Fruit fly (Drosophila melanogaster): ENCODE data around the gene colt.
A peak's percentile ranks its signal among the peaks of the same experiment; 100 is the strongest.

Gene colt

dm6 chr2L:2755323-2755695 is 14.6 kb downstream of the colt start (continued):
- TF ChIP-seq CG18476 (GFP tag; optimal IDR thresholded peaks at IDR 0.05) (no peak), Chrac-16 (GFP tag; optimal IDR thresholded peaks at IDR 0.05) (no peak), pb (GFP tag; optimal IDR thresholded peaks at IDR 0.05) (no peak), CG12769 (tag; optimal IDR thresholded peaks at IDR 0.05) (no peak), cg (GFP tag; optimal IDR thresholded peaks at IDR 0.05) (peak; percentile 38), twi (tag; optimal IDR thresholded peaks at IDR 0.05) (peak; percentile 57), lmd (GFP tag; IDR thresholded peaks at IDR 0.05) (no peak), HLHmδ (GFP tag; optimal IDR thresholded peaks at IDR 0.05) (peak; percentile 48), odd (GFP tag; optimal IDR thresholded peaks at IDR 0.05) (no peak), crol (GFP tag; IDR thresholded peaks at IDR 0.05) (no peak), kah (GFP tag; optimal IDR thresholded peaks at IDR 0.05) (peak; percentile 2), CG6683 (GFP tag; optimal IDR thresholded peaks at IDR 0.05) (no peak), Poxn (GFP tag; IDR thresholded peaks at IDR 0.05) (no peak), corto (GFP tag; optimal IDR thresholded peaks at IDR 0.05) (peak; percentile 63), ash1 (GFP tag; optimal IDR thresholded peaks at IDR 0.05) (no peak), vvl (GFP tag; IDR thresholded peaks at IDR 0.05) (no peak), CG11247 (GFP tag; IDR thresholded peaks at IDR 0.05) (no peak), vfl (GFP tag; optimal IDR thresholded peaks at IDR 0.05) (no peak), CG14050 (GFP tag; IDR thresholded peaks at IDR 0.05) (no peak), NFAT (GFP tag; IDR thresholded peaks at IDR 0.05) (no peak), CG8089 (GFP tag; optimal IDR thresholded peaks at IDR 0.05) (no peak), Fer1 (GFP tag; optimal IDR thresholded peaks at IDR 0.05) (peak; percentile 13), oc (tag; optimal IDR thresholded peaks at IDR 0.05) (no peak), CG17186 (GFP tag; optimal IDR thresholded peaks at IDR 0.05) (no peak), phol (tag; optimal IDR thresholded peaks at IDR 0.05) (no peak), h (optimal IDR thresholded peaks at IDR 0.05) (no peak), CG1832 (GFP tag; optimal IDR thresholded peaks at IDR 0.05) (peak; percentile 51), CG10979 (tag; optimal IDR thresholded peaks at IDR 0.05) (no peak), BtbVII (GFP tag; optimal IDR thresholded peaks at IDR 0.05) (no peak), CG6175 (GFP tag; IDR thresholded peaks at IDR 0.05) (no peak), CG1529 (GFP tag; optimal IDR thresholded peaks at IDR 0.05) (no peak), CG10543 (GFP tag; optimal IDR thresholded peaks at IDR 0.05) (no peak), cad (GFP tag; optimal IDR thresholded peaks at IDR 0.05) (no peak), ac (GFP tag; optimal IDR thresholded peaks at IDR 0.05) (no peak), Dp (GFP tag; optimal IDR thresholded peaks at IDR 0.05) (peak; percentile 75), sqz (GFP tag; optimal IDR thresholded peaks at IDR 0.05) (peak; percentile 98), Oaz (GFP tag; IDR thresholded peaks at IDR 0.05) (no peak), CG6854 (GFP tag; optimal IDR thresholded peaks at IDR 0.05) (no peak), CG17912 (GFP tag; optimal IDR thresholded peaks at IDR 0.05) (no peak), gce (GFP tag; IDR thresholded peaks at IDR 0.05) (no peak), CG12299 (tag; optimal IDR thresholded peaks at IDR 0.05) (no peak), CG1792 (GFP tag; optimal IDR thresholded peaks at IDR 0.05) (no peak), YL-1 (GFP tag; optimal IDR thresholded peaks at IDR 0.05) (no peak), Pdp1 (GFP tag; optimal IDR thresholded peaks at IDR 0.05) (peak in 1 of 2 experiments; percentile 14), shn (GFP tag; optimal IDR thresholded peaks at IDR 0.05) (no peak), Eip74EF (GFP tag; optimal IDR thresholded peaks at IDR 0.05) (peak in 1 of 2 experiments; percentile 35), Hey (tag; optimal IDR thresholded peaks at IDR 0.05) (no peak), Med (GFP tag) (peak; percentile 7), CG5245 (GFP tag; optimal IDR thresholded peaks at IDR 0.05) (no peak), croc (GFP tag; conservative IDR thresholded peaks at IDR 0.05) (no peak), Sin3A (optimal IDR thresholded peaks at IDR 0.05) (no peak), Hr78 (GFP tag; optimal IDR thresholded peaks at IDR 0.05) (no peak)
